Worm (Caenorhabditis elegans) whole organism, L4 larva: Measurements from ENCODE around the gene tab-1.

Experiments used
- D1046.2 ChIP-seq: fragments of 200-800 bp; sonication (Bioruptor generic); IDR thresholded peaks from 2 replicates; pipeline ENCODE4 v1.3.6; 2022; ENCODE audit warnings: missing genetic modification characterization, missing compliant biosample characterization
- T20F7.1 ChIP-seq: fragments of 200-800 bp; sonication (Bioruptor generic); optimal IDR thresholded peaks from 2 replicates; lab custom pipeline; 2018; ENCODE audit warnings: mild to moderate bottlenecking, missing genetic modification characterization, missing compliant biosample characterization
- ZK546.5 ChIP-seq, 2 experiments: sonication (generic microtip); optimal IDR thresholded peaks; 2 replicates each; lab custom pipeline; 2017; ENCODE audit warnings: missing biosample characterization in 2 of 2, missing genetic modification characterization in 2 of 2
- aly-2 ChIP-seq: sonication (generic microtip); optimal IDR thresholded peaks from 2 replicates; lab custom pipeline; 2018; ENCODE audit warnings: missing biosample characterization, missing genetic modification characterization
- attf-4 ChIP-seq: sonication (generic microtip); optimal IDR thresholded peaks from 3 replicates; lab custom pipeline; 2017; ENCODE audit warnings: missing biosample characterization, missing genetic modification characterization
- ceh-20 ChIP-seq: fragments of 200-800 bp; sonication (Bioruptor generic); IDR thresholded peaks from 2 replicates; pipeline ENCODE4 v1.3.6; 2022; ENCODE audit warnings: missing genetic modification reagents, missing genetic modification characterization, missing compliant biosample characterization
- ceh-32 ChIP-seq: sonication (generic microtip); optimal IDR thresholded peaks from 2 replicates; lab custom pipeline; 2016; ENCODE audit warnings: mild to moderate bottlenecking, missing genetic modification characterization, missing compliant biosample characterization; ENCODE audit not compliant: poor library complexity
- ceh-62 ChIP-seq: sonication (generic microtip); optimal IDR thresholded peaks from 2 replicates; lab custom pipeline; 2017; ENCODE audit warnings: missing biosample characterization, missing genetic modification characterization
- ceh-82 ChIP-seq: sonication (generic microtip); optimal IDR thresholded peaks from 2 replicates; lab custom pipeline; 2017; ENCODE audit warnings: missing biosample characterization, missing genetic modification characterization
- ctbp-1 ChIP-seq: fragments of 200-800 bp; sonication (Bioruptor generic); IDR thresholded peaks from 2 replicates; pipeline ENCODE4 v1.3.6; 2022; ENCODE audit warnings: missing genetic modification reagents, missing genetic modification characterization, missing compliant biosample characterization
- dmd-6 ChIP-seq: fragments of 200-800 bp; sonication (Bioruptor generic); IDR thresholded peaks from 2 replicates; pipeline ENCODE4 v1.3.6; 2022; ENCODE audit warnings: missing genetic modification reagents, missing genetic modification characterization, missing compliant biosample characterization
- dpl-1 ChIP-seq: fragments of 150-350 bp; optimal IDR thresholded peaks from 2 replicates; lab custom pipeline; 2014; ENCODE audit warnings: missing biosample characterization, missing genetic modification reagents, missing genetic modification characterization
- egl-27 ChIP-seq: sonication (generic microtip); optimal IDR thresholded peaks from 3 replicates; lab custom pipeline; 2017; ENCODE audit warnings: missing biosample characterization, missing genetic modification reagents, missing genetic modification characterization
- fkh-10 ChIP-seq: fragments of 150-350 bp; optimal IDR thresholded peaks from 2 replicates; lab custom pipeline; 2014; ENCODE audit warnings: missing biosample characterization, missing genetic modification reagents, missing genetic modification characterization
- fos-1 ChIP-seq: fragments of 150-350 bp; optimal IDR thresholded peaks from 2 replicates; lab custom pipeline; 2014; ENCODE audit warnings: missing biosample characterization, missing genetic modification characterization
- hlh-11 ChIP-seq: fragments of 200-800 bp; sonication (Bioruptor generic); optimal IDR thresholded peaks from 2 replicates; lab custom pipeline; 2018; ENCODE audit warnings: mild to moderate bottlenecking, missing genetic modification characterization, missing compliant biosample characterization
- hlh-30 ChIP-seq: sonication (generic microtip); optimal IDR thresholded peaks from 2 replicates; lab custom pipeline; 2017; ENCODE audit warnings: antibody characterized with exemption, mild to moderate bottlenecking, missing genetic modification characterization, missing compliant biosample characterization; ENCODE audit not compliant: insufficient read depth
- hmg-1.1 ChIP-seq: fragments of 200-800 bp; sonication (Bioruptor generic); IDR thresholded peaks from 2 replicates; pipeline ENCODE4 v1.3.6; 2022; ENCODE audit warnings: missing genetic modification reagents, missing genetic modification characterization, missing compliant biosample characterization
- jun-1 ChIP-seq: fragments of 150-350 bp; optimal IDR thresholded peaks from 2 replicates; lab custom pipeline; 2014; ENCODE audit warnings: missing biosample characterization, missing genetic modification reagents, missing genetic modification characterization
- lim-7 ChIP-seq: fragments of 200-800 bp; sonication (Bioruptor generic); IDR thresholded peaks from 2 replicates; pipeline ENCODE4 v1.3.6; 2022; ENCODE audit warnings: missing genetic modification characterization, missing compliant biosample characterization
- lin-38 ChIP-seq: fragments of 200-800 bp; sonication (Bioruptor generic); IDR thresholded peaks from 2 replicates; pipeline ENCODE4 v1.3.6; 2022; ENCODE audit warnings: missing genetic modification reagents, missing genetic modification characterization, missing compliant biosample characterization
- lir-3 ChIP-seq: sonication (generic microtip); optimal IDR thresholded peaks from 2 replicates; lab custom pipeline; 2016; ENCODE audit warnings: mild to moderate bottlenecking, missing genetic modification characterization, missing compliant biosample characterization
- lsy-2 ChIP-seq, 2 experiments: fragments of 150-350 bp in 1 of 2; sonication (generic microtip) in 1 of 2; optimal IDR thresholded peaks; 2 replicates each; lab custom pipeline; 2014 to 2017; ENCODE audit warnings: missing biosample characterization in 2 of 2, missing genetic modification characterization in 2 of 2
- madf-9 ChIP-seq: fragments of 200-800 bp; sonication (Bioruptor generic); conservative IDR thresholded peaks from 2 replicates; pipeline ENCODE4 v1.3.6; 2022; ENCODE audit warnings: missing genetic modification reagents, missing genetic modification characterization, missing compliant biosample characterization
- mdt-29 ChIP-seq: fragments of 200-800 bp; sonication (Bioruptor generic); IDR thresholded peaks from 2 replicates; pipeline ENCODE4 v1.3.6; 2022; ENCODE audit warnings: missing genetic modification reagents, missing genetic modification characterization, missing compliant biosample characterization
- mep-1 ChIP-seq: fragments of 150-350 bp; sonication (generic microtip); optimal IDR thresholded peaks from 3 replicates; lab custom pipeline; 2014; ENCODE audit warnings: missing biosample characterization, missing genetic modification characterization
- mes-2 ChIP-seq: sonication (generic microtip); optimal IDR thresholded peaks from 2 replicates; lab custom pipeline; 2016; ENCODE audit warnings: missing genotype, mild to moderate bottlenecking, missing genetic modification characterization, missing compliant biosample characterization; ENCODE audit not compliant: poor library complexity, severe bottlenecking
- mxl-3 ChIP-seq: fragments of 200-800 bp; sonication (Bioruptor generic); optimal IDR thresholded peaks from 2 replicates; lab custom pipeline; 2018; ENCODE audit warnings: mild to moderate bottlenecking, missing genetic modification characterization, missing compliant biosample characterization
- nhr-41 ChIP-seq: fragments of 200-800 bp; sonication (Bioruptor generic); IDR thresholded peaks from 2 replicates; pipeline ENCODE4 v1.3.6; 2022; ENCODE audit warnings: missing genetic modification reagents, missing genetic modification characterization, missing compliant biosample characterization
- nhr-42 ChIP-seq: fragments of 200-800 bp; sonication (Bioruptor generic); IDR thresholded peaks from 2 replicates; pipeline ENCODE4 v1.3.6; 2022; ENCODE audit warnings: missing genetic modification characterization, missing compliant biosample characterization
- nhr-6 ChIP-seq: fragments of 150-350 bp; optimal IDR thresholded peaks from 2 replicates; lab custom pipeline; 2014; ENCODE audit warnings: missing biosample characterization, missing genetic modification characterization
- nhr-76 ChIP-seq: fragments of 150-350 bp; optimal IDR thresholded peaks from 2 replicates; lab custom pipeline; 2014; ENCODE audit warnings: missing biosample characterization, missing genetic modification characterization
- pha-4 ChIP-seq, 2 experiments: fragments of 150-350 bp in 1 of 2; fragments of 200-800 bp in 1 of 2; sonication (Bioruptor generic) in 1 of 2; IDR thresholded peaks in 1 of 2; optimal IDR thresholded peaks in 1 of 2; 2 replicates each; pipeline versions ENCODE4 v1.3.6 to Lab custom; 2014 to 2022; ENCODE audit warnings: missing genetic modification characterization in 2 of 2, missing genetic modification reagents in 2 of 2, missing biosample characterization in 1 of 2, missing compliant biosample characterization in 1 of 2
- rbr-2 ChIP-seq: sonication (generic microtip); optimal IDR thresholded peaks from 2 replicates; lab custom pipeline; 2016; ENCODE audit warnings: missing genotype, missing genetic modification characterization, missing compliant biosample characterization
- spr-3 ChIP-seq: fragments of 200-800 bp; sonication (Bioruptor generic); optimal IDR thresholded peaks from 2 replicates; lab custom pipeline; 2018; ENCODE audit warnings: mild to moderate bottlenecking, missing genetic modification characterization, missing compliant biosample characterization
- tag-97 ChIP-seq: fragments of 200-800 bp; sonication (Bioruptor generic); IDR thresholded peaks from 2 replicates; pipeline ENCODE4 v1.3.6; 2022; ENCODE audit warnings: missing genetic modification characterization, missing compliant biosample characterization
- tra-1 ChIP-seq: fragments of 200-800 bp; sonication (Bioruptor generic); IDR thresholded peaks from 2 replicates; pipeline ENCODE4 v1.3.6; 2022; ENCODE audit warnings: missing genetic modification reagents, missing genetic modification characterization, missing compliant biosample characterization
- unc-130 ChIP-seq: sonication (generic microtip); optimal IDR thresholded peaks from 2 replicates; lab custom pipeline; 2016; ENCODE audit warnings: missing genetic modification reagents, missing genetic modification characterization, missing compliant biosample characterization
- unc-39 ChIP-seq: sonication (generic microtip); optimal IDR thresholded peaks from 2 replicates; lab custom pipeline; 2017; ENCODE audit warnings: missing biosample characterization, missing genetic modification characterization
- zag-1 ChIP-seq: fragments of 150-350 bp; optimal IDR thresholded peaks from 2 replicates; lab custom pipeline; 2014; ENCODE audit warnings: missing biosample characterization, missing genetic modification characterization
- zip-11 ChIP-seq: fragments of 200-800 bp; sonication (Bioruptor generic); IDR thresholded peaks from 2 replicates; pipeline ENCODE4 v1.3.6; 2022; ENCODE audit warnings: missing genetic modification characterization, missing compliant biosample characterization
- ztf-11 ChIP-seq: fragments of 150-350 bp; optimal IDR thresholded peaks from 2 replicates; lab custom pipeline; 2014; ENCODE audit warnings: missing biosample characterization, missing genetic modification characterization

tab-1 gene

ce11 chrII:6782738-6783163 lies 20.4 kb upstream of the tab-1 start (continued):
- no peak for TF ChIP-seq unc-130 (GFP tag; lab: Kevin White, UChicago)
- TF ChIP-seq nhr-42, result no peak
- peak; percentile 68 for TF ChIP-seq mep-1 (tag; lab: Kevin White, UChicago)
- TF ChIP-seq hmg-1.1, result peak; percentile 68
- TF ChIP-seq dmd-6, result peak; percentile 44
- TF ChIP-seq tra-1 (GFP tag; lab: Robert Waterston, UW), result 0 out of 2 replicates have a peak, but pooled peaks have one; percentile 33
- TF ChIP-seq mdt-29 (GFP tag; lab: Robert Waterston, UW), result no peak
- peak; percentile 49 for TF ChIP-seq T20F7.1 (GFP tag; lab: Kevin White, UChicago)
- TF ChIP-seq attf-4, result no peak
- no peak for TF ChIP-seq nhr-6 (tag; lab: Kevin White, UChicago)
- TF ChIP-seq ceh-62 (tag; lab: Kevin White, UChicago), result no peak
- TF ChIP-seq tag-97 (GFP tag; lab: Robert Waterston, UW), result no peak
- TF ChIP-seq nhr-76 (tag; lab: Kevin White, UChicago), result no peak
- peak; percentile 52 for TF ChIP-seq rbr-2 (tag; lab: Kevin White, UChicago)
- TF ChIP-seq ctbp-1, result peak; percentile 69
- TF ChIP-seq lim-7 (GFP tag; lab: Robert Waterston, UW), result no peak
- TF ChIP-seq pha-4 (GFP tag; IDR thresholded peaks at IDR 0.05; lab: Robert Waterston, UW), result no peak
- TF ChIP-seq pha-4 (tag; optimal IDR thresholded peaks at IDR 0.05; lab: Kevin White, UChicago), result peak; percentile 50
- peak; percentile 77; the same call in 1 of the 2 replicates for TF ChIP-seq D1046.2 (GFP tag; lab: Robert Waterston, UW)
- peak; percentile 77 for TF ChIP-seq ceh-20
- TF ChIP-seq egl-27 (tag; lab: Kevin White, UChicago), result no peak
- TF ChIP-seq ceh-82 (tag; lab: Kevin White, UChicago), result no peak
- TF ChIP-seq zag-1 (tag; lab: Kevin White, UChicago), result no peak
- TF ChIP-seq ZK546.5 (tag; optimal IDR thresholded peaks at IDR 0.05; lab: Kevin White, UChicago), result no peak
- TF ChIP-seq mxl-3 (GFP tag; lab: Kevin White, UChicago), result peak; percentile 75
- no peak for TF ChIP-seq jun-1 (tag; lab: Kevin White, UChicago)
- peak; percentile 56 for TF ChIP-seq lin-38 (GFP tag; lab: Robert Waterston, UW)
- TF ChIP-seq fkh-10, result no peak
- peak; percentile 25 to 80 for TF ChIP-seq lsy-2 (tag; optimal IDR thresholded peaks at IDR 0.05; lab: Kevin White, UChicago)
- TF ChIP-seq dpl-1 (GFP tag; lab: Kevin White, UChicago), result peak; percentile 55
- no peak for TF ChIP-seq aly-2 (tag; lab: Kevin White, UChicago)
- TF ChIP-seq hlh-11 (tag; lab: Kevin White, UChicago), result peak; percentile 69
- TF ChIP-seq lir-3 (tag; lab: Kevin White, UChicago), result no peak
- 0 out of 2 replicates have a peak, but pooled peaks have one; percentile 23 for TF ChIP-seq madf-9 (GFP tag; lab: Robert Waterston, UW)
- TF ChIP-seq unc-39 (tag; lab: Kevin White, UChicago), result no peak
- no peak for TF ChIP-seq zip-11 (GFP tag; lab: Robert Waterston, UW)
- no peak for TF ChIP-seq ceh-32
- TF ChIP-seq ztf-11 (tag; lab: Kevin White, UChicago), result no peak
- no peak for TF ChIP-seq nhr-41 (GFP tag; lab: Robert Waterston, UW)
- TF ChIP-seq spr-3 (GFP tag; lab: Kevin White, UChicago), result no peak
- TF ChIP-seq fos-1 (tag; lab: Kevin White, UChicago), result no peak
- peak; percentile 95 for TF ChIP-seq hlh-30 (tag; lab: Kevin White, UChicago)
- peak; percentile 47 for TF ChIP-seq mes-2
